Fruit fly (Drosophila melanogaster) whole organism, wandering third instar larva: ENCODE data around the gene PAPLA1.
A peak's percentile ranks its signal among the peaks of the same experiment; 100 is the strongest.

ENCODE experiments used
- Abd-B ChIP-seq: fragments of >200 bp; optimal IDR thresholded peaks from 2 replicates; lab custom pipeline; 2017; ENCODE audit warnings: missing biosample characterization, missing genetic modification characterization
- CG32264 ChIP-seq: fragments of 200-800 bp; sonication (Bioruptor generic); optimal IDR thresholded peaks from 2 replicates; lab custom pipeline; 2016; ENCODE audit warnings: missing biosample characterization, missing genetic modification characterization
- CG9705 ChIP-seq: fragments of 200-800 bp; sonication (Bioruptor generic); optimal IDR thresholded peaks from 2 replicates; lab custom pipeline; 2018; ENCODE audit warnings: missing biosample characterization, mild to moderate bottlenecking, missing genetic modification characterization
- CrebA ChIP-seq: fragments of 200-800 bp; sonication (Bioruptor generic); optimal IDR thresholded peaks from 2 replicates; lab custom pipeline; 2016; ENCODE audit warnings: missing biosample characterization, mild to moderate bottlenecking, missing genetic modification characterization, borderline replicate concordance
- Dfd ChIP-seq: fragments of >200 bp; optimal IDR thresholded peaks from 2 replicates; lab custom pipeline; 2017; ENCODE audit warnings: missing biosample characterization, missing genetic modification characterization
- Dif ChIP-seq: fragments of 200-275, 200-300 bp; sonication (Bioruptor generic); optimal IDR thresholded peaks from 2 replicates; lab custom pipeline; 2018; ENCODE audit warnings: missing biosample characterization, missing genetic modification characterization; ENCODE audit not compliant: partially characterized antibody
- GATAd ChIP-seq: sonication (Bioruptor generic); optimal IDR thresholded peaks from 2 replicates; lab custom pipeline; 2016; ENCODE audit warnings: missing biosample characterization, missing genetic modification characterization
- HLH106 ChIP-seq: fragments of 200-800 bp; optimal IDR thresholded peaks from 3 replicates; lab custom pipeline; 2019; ENCODE audit warnings: missing biosample characterization, mild to moderate bottlenecking, missing genetic modification characterization, moderate library complexity
- Hnf4 ChIP-seq: fragments of 200-800 bp; sonication (Bioruptor generic); optimal IDR thresholded peaks from 2 replicates; lab custom pipeline; 2016; ENCODE audit warnings: missing biosample characterization, mild to moderate bottlenecking, missing genetic modification characterization
- Hr78 ChIP-seq: fragments of >200 bp; optimal IDR thresholded peaks from 2 replicates; lab custom pipeline; 2017; ENCODE audit warnings: missing biosample characterization, missing genetic modification characterization
- Hr83 ChIP-seq: fragments of 200-300 bp; sonication (Bioruptor generic); optimal IDR thresholded peaks from 2 replicates; lab custom pipeline; 2016; ENCODE audit warnings: missing biosample characterization, mild to moderate bottlenecking, missing genetic modification characterization, moderate library complexity; ENCODE audit not compliant: poor library complexity, severe bottlenecking
- Jra ChIP-seq: sonication (Bioruptor generic); optimal IDR thresholded peaks from 2 replicates; lab custom pipeline; 2016; ENCODE audit warnings: missing biosample characterization, missing genetic modification characterization
- Mio ChIP-seq: sonication (Bioruptor generic); optimal IDR thresholded peaks from 2 replicates; lab custom pipeline; 2016; ENCODE audit warnings: missing biosample characterization, missing genetic modification characterization
- Myc ChIP-seq: fragments of >200 bp; optimal IDR thresholded peaks from 2 replicates; lab custom pipeline; 2017
- N ChIP-seq: fragments of >200 bp; optimal IDR thresholded peaks from 2 replicates; lab custom pipeline; 2018; ENCODE audit warnings: missing biosample characterization, missing external identifiers, missing genetic modification characterization
- OdsH ChIP-seq: fragments of 200-800 bp; sonication (Bioruptor generic); optimal IDR thresholded peaks from 2 replicates; lab custom pipeline; 2016; ENCODE audit warnings: missing biosample characterization, mild to moderate bottlenecking, missing genetic modification characterization
- Rel ChIP-seq, 2 experiments: fragments of 200-800 bp; sonication (Bioruptor generic) in 1 of 2; optimal IDR thresholded peaks; 2 replicates in 1 of 2; 3 replicates in 1 of 2; lab custom pipeline; 2016 to 2019; ENCODE audit warnings: mild to moderate bottlenecking in 2 of 2, missing biosample characterization in 2 of 2, missing genetic modification characterization in 2 of 2, moderate library complexity in 1 of 2
- Sp1 ChIP-seq: fragments of 200-800 bp; sonication (Bioruptor generic); optimal IDR thresholded peaks from 3 replicates; lab custom pipeline; 2019; ENCODE audit warnings: missing biosample characterization, mild to moderate bottlenecking, missing genetic modification characterization, moderate library complexity
- Vsx2 ChIP-seq: fragments of 200-300, 225-300 bp; sonication (Bioruptor generic); optimal IDR thresholded peaks from 2 replicates; lab custom pipeline; 2018; ENCODE audit warnings: missing biosample characterization, missing genetic modification characterization; ENCODE audit not compliant: partially characterized antibody
- br ChIP-seq: fragments of 200-800 bp; sonication (Bioruptor generic); optimal IDR thresholded peaks from 2 replicates; lab custom pipeline; 2016; ENCODE audit warnings: missing biosample characterization, missing genetic modification characterization
- brk ChIP-seq: fragments of 200-800 bp; sonication (Bioruptor generic); optimal IDR thresholded peaks from 2 replicates; lab custom pipeline; 2016; ENCODE audit warnings: missing biosample characterization, mild to moderate bottlenecking, missing genetic modification characterization
- dl ChIP-seq, 2 experiments: fragments of 175-275, 200-275 bp in 1 of 2; fragments of 200-275 bp in 1 of 2; sonication (Bioruptor generic); optimal IDR thresholded peaks; lab custom pipeline; 2018; ENCODE audit warnings: mild to moderate bottlenecking in 2 of 2, missing biosample characterization in 2 of 2, missing genetic modification characterization in 2 of 2, moderate library complexity in 2 of 2; ENCODE audit not compliant: partially characterized antibody in 2 of 2, insufficient read depth in 1 of 2
- dmrt93B ChIP-seq: fragments of 200-800 bp; sonication (Bioruptor generic); optimal IDR thresholded peaks from 2 replicates; lab custom pipeline; 2018; ENCODE audit warnings: missing biosample characterization, mild to moderate bottlenecking, missing genetic modification characterization
- dsf ChIP-seq: sonication (Bioruptor generic); optimal IDR thresholded peaks from 2 replicates; lab custom pipeline; 2016; ENCODE audit warnings: missing biosample characterization, missing genetic modification characterization, borderline replicate concordance
- ey ChIP-seq: fragments of 200-800 bp; sonication (Bioruptor generic); optimal IDR thresholded peaks from 2 replicates; lab custom pipeline; 2016; ENCODE audit warnings: missing biosample characterization, missing genetic modification characterization
- foxo ChIP-seq, 2 experiments: fragments of 200-800 bp; sonication (Bioruptor generic); optimal IDR thresholded peaks; 2 replicates in 1 of 2; 3 replicates in 1 of 2; lab custom pipeline; 2016 to 2017; ENCODE audit warnings: missing biosample characterization in 2 of 2, missing genetic modification characterization in 2 of 2
- fru ChIP-seq: fragments of 200-800 bp; sonication (Bioruptor generic); optimal IDR thresholded peaks from 3 replicates; lab custom pipeline; 2016; ENCODE audit warnings: missing biosample characterization, mild to moderate bottlenecking, missing genetic modification characterization
- h ChIP-seq: fragments of 200-800 bp; sonication (Bioruptor generic); optimal IDR thresholded peaks from 3 replicates; lab custom pipeline; 2016; ENCODE audit warnings: missing biosample characterization, mild to moderate bottlenecking, missing genetic modification characterization
- jim ChIP-seq: fragments of 175-275, 200-325 bp; sonication (Bioruptor generic); optimal IDR thresholded peaks from 2 replicates; lab custom pipeline; 2016; ENCODE audit warnings: missing biosample characterization, mild to moderate bottlenecking, missing genetic modification characterization
- lola ChIP-seq: fragments of >200 bp; optimal IDR thresholded peaks from 2 replicates; lab custom pipeline; 2017; ENCODE audit warnings: missing biosample characterization, missing genetic modification characterization
- pan ChIP-seq: fragments of >200 bp; optimal IDR thresholded peaks from 2 replicates; lab custom pipeline; 2017
- psq ChIP-seq: fragments of 200-800 bp; sonication (Bioruptor generic); optimal IDR thresholded peaks from 3 replicates; lab custom pipeline; 2017; ENCODE audit warnings: missing biosample characterization, mild to moderate bottlenecking, missing genetic modification characterization, moderate library complexity
- rgr ChIP-seq: fragments of 200-800 bp; sonication (Bioruptor generic); optimal IDR thresholded peaks from 3 replicates; lab custom pipeline; 2016; ENCODE audit warnings: missing biosample characterization, mild to moderate bottlenecking, missing genetic modification characterization
- sage ChIP-seq: fragments of 200-800 bp; sonication (Bioruptor generic); optimal IDR thresholded peaks from 2 replicates; lab custom pipeline; 2016; ENCODE audit warnings: missing biosample characterization, mild to moderate bottlenecking, missing genetic modification characterization
- sv ChIP-seq: fragments of 200-800 bp; sonication (Bioruptor generic); optimal IDR thresholded peaks from 3 replicates; lab custom pipeline; 2016; ENCODE audit warnings: missing biosample characterization, missing genetic modification characterization
- tai ChIP-seq: sonication (Bioruptor generic); optimal IDR thresholded peaks from 2 replicates; lab custom pipeline; 2016; ENCODE audit warnings: missing biosample characterization, missing genetic modification characterization
- usp ChIP-seq: fragments of >200 bp; optimal IDR thresholded peaks from 2 replicates; lab custom pipeline; 2017; ENCODE audit warnings: missing biosample characterization, missing genetic modification characterization
- woc ChIP-seq: sonication (Bioruptor generic); optimal IDR thresholded peaks from 2 replicates; lab custom pipeline; 2016; ENCODE audit warnings: missing biosample characterization, mild to moderate bottlenecking, missing genetic modification characterization

Gene PAPLA1

DNA sequence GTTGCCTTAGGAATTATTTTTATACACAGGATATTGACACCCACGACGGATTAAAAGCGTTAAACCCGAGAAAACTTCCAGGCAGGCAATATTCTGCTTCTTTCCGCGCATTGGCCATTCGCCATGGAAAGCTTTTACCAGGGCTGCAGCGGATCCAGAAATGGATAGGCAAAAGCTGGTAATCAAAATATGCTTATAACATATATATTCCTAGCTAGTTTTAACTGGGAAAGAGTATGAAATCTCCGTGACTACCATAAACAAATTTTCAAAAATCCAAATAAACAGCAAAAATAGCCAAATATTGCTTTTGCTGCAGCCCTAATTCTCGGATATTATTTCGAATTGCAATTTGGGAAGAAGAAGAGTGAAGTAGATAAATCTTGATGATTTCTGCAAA lies at the start of gene PAPLA1, which contains the start of gene Rbsn-5:
TSS of gene PAPLA1 (minus strand) at position 141 of the 400 bp plus-strand sequence.
TSS of gene Rbsn-5 (plus strand) at position 335 of the 400 bp plus-strand sequence.
- TF ChIP-seq sage (no peak), lola (GFP tag; lab: Kevin White, UChicago) (no peak), foxo (GFP tag; optimal IDR thresholded peaks at IDR 0.05; lab: Kevin White, UChicago) (peak; percentile 51 to 97), GATAd (GFP tag; lab: Kevin White, UChicago) (peak; percentile 83), tai (GFP tag; lab: Kevin White, UChicago) (peak; percentile 97), N (GFP tag; lab: Kevin White, UChicago) (no peak), usp (GFP tag; lab: Kevin White, UChicago) (no peak), h (GFP tag; lab: Kevin White, UChicago) (peak; percentile 97), br (peak; percentile 96), Abd-B (GFP tag; lab: Kevin White, UChicago) (no peak), Myc (peak; percentile 71), dl (GFP tag; optimal IDR thresholded peaks at IDR 0.05; lab: Kevin White, UChicago; ENCODE audit: insufficient read depth in 1 of 2, partially characterized antibody in 2 of 2) (no peak), dsf (GFP tag; lab: Kevin White, UChicago) (peak; percentile 91), ey (GFP tag; lab: Kevin White, UChicago) (peak; percentile 95), rgr (GFP tag; lab: Kevin White, UChicago) (peak; percentile 96), Rel (GFP tag; optimal IDR thresholded peaks at IDR 0.05; lab: Kevin White, UChicago) (no peak), Rel (tag; optimal IDR thresholded peaks at IDR 0.05; lab: Kevin White, UChicago) (peak; percentile 81), CrebA (GFP tag; lab: Kevin White, UChicago) (no peak), woc (GFP tag; lab: Kevin White, UChicago) (peak; percentile 95), Hr78 (GFP tag; lab: Kevin White, UChicago) (no peak), Jra (GFP tag; lab: Kevin White, UChicago) (peak; percentile 96), Dif (no peak), Vsx2 (GFP tag; lab: Kevin White, UChicago) (no peak), Mio (peak; percentile 52), jim (no peak), sv (GFP tag; lab: Kevin White, UChicago) (peak; percentile 92), fru (GFP tag; lab: Kevin White, UChicago) (peak; percentile 95), CG32264 (GFP tag; lab: Kevin White, UChicago) (peak; percentile 84), Hnf4 (GFP tag; lab: Kevin White, UChicago) (peak; percentile 97), pan (lab: Kevin White, UChicago) (no peak), CG9705 (GFP tag; lab: Kevin White, UChicago) (peak; percentile 94), Dfd (GFP tag; lab: Kevin White, UChicago) (no peak), HLH106 (tag; lab: Kevin White, UChicago) (peak; percentile 96), Sp1 (peak; percentile 93), OdsH (GFP tag; lab: Kevin White, UChicago) (peak; percentile 93), psq (GFP tag; lab: Kevin White, UChicago) (peak; percentile 86), dmrt93B (peak; percentile 84), brk (GFP tag; lab: Kevin White, UChicago) (peak; percentile 93), Hr83 (GFP tag; lab: Kevin White, UChicago) (peak; percentile 93)

DNA sequence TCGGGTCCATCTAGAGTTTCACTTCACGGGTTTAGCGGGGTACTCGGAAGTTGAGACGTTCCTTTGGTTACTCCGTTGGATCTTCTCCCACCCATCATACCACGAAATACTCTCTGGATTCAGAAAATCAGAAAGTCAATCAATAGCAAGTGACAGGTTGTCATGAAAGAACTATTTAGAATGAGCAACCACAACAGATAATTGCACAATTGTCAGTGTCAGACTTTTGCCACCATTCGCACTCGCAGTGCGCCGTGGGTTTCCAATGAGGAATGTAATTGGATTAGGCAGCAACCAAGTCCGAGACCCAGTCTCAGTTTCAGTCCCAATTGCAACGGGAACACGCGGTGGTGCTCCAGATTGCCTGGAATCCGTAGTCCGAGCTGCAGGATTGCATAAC lies 46.4 kb upstream of the PAPLA1 start, which contains the start of gene CG8419:
TSS of gene CG8419 (plus strand) at position 301 of the 400 bp plus-strand sequence.
- TF ChIP-seq Rel (GFP tag; optimal IDR thresholded peaks at IDR 0.05; lab: Kevin White, UChicago) (no peak), Rel (tag; optimal IDR thresholded peaks at IDR 0.05; lab: Kevin White, UChicago) (no peak), OdsH (GFP tag; lab: Kevin White, UChicago) (no peak), Dif (no peak), Vsx2 (GFP tag; lab: Kevin White, UChicago) (no peak), dsf (GFP tag; lab: Kevin White, UChicago) (no peak), ey (GFP tag; lab: Kevin White, UChicago) (no peak), Sp1 (no peak), Hnf4 (GFP tag; lab: Kevin White, UChicago) (no peak), CrebA (GFP tag; lab: Kevin White, UChicago) (no peak), Mio (no peak), usp (GFP tag; lab: Kevin White, UChicago) (no peak), psq (GFP tag; lab: Kevin White, UChicago) (no peak), rgr (GFP tag; lab: Kevin White, UChicago) (no peak), br (no peak), CG9705 (GFP tag; lab: Kevin White, UChicago) (no peak), N (GFP tag; lab: Kevin White, UChicago) (no peak)
